Worm (Caenorhabditis elegans) whole organism, mixed stage, embryonic: ENCODE results near the gene C47E12.2.

Source experiments
- elt-3 ChIP-seq: fragments of 150-350 bp; optimal IDR thresholded peaks from 2 replicates; lab custom pipeline; 2014; ENCODE audit warnings: missing biosample characterization, missing genetic modification characterization
- flh-1 ChIP-seq: fragments of 200-800 bp; sonication (Bioruptor generic); optimal IDR thresholded peaks from 2 replicates; lab custom pipeline; 2018; ENCODE audit warnings: mild to moderate bottlenecking, missing genetic modification characterization, moderate library complexity, missing compliant biosample characterization
- ham-2 ChIP-seq: fragments of 200-800 bp; sonication (Bioruptor generic); optimal IDR thresholded peaks from 2 replicates; lab custom pipeline; 2018; ENCODE audit warnings: mild to moderate bottlenecking, missing genetic modification characterization, missing compliant biosample characterization
- lin-13 ChIP-seq: fragments of 150-350 bp; optimal IDR thresholded peaks from 2 replicates; lab custom pipeline; 2014; ENCODE audit warnings: missing biosample characterization, missing genetic modification characterization
- lsy-2 ChIP-seq: fragments of 150-350 bp; optimal IDR thresholded peaks from 2 replicates; lab custom pipeline; 2014; ENCODE audit warnings: missing biosample characterization, missing genetic modification characterization
- nhr-2 ChIP-seq: fragments of 150-350 bp; optimal IDR thresholded peaks from 2 replicates; lab custom pipeline; 2014; ENCODE audit warnings: missing biosample characterization, missing genetic modification characterization
- snpc-4 ChIP-seq: fragments of 150-350 bp; optimal IDR thresholded peaks from 2 replicates; lab custom pipeline; 2014; ENCODE audit warnings: missing biosample characterization, missing genetic modification characterization
- unc-62 ChIP-seq: fragments of 150-350 bp; optimal IDR thresholded peaks from 2 replicates; lab custom pipeline; 2014; ENCODE audit warnings: missing biosample characterization, missing genetic modification reagents, missing genetic modification characterization

DNA sequence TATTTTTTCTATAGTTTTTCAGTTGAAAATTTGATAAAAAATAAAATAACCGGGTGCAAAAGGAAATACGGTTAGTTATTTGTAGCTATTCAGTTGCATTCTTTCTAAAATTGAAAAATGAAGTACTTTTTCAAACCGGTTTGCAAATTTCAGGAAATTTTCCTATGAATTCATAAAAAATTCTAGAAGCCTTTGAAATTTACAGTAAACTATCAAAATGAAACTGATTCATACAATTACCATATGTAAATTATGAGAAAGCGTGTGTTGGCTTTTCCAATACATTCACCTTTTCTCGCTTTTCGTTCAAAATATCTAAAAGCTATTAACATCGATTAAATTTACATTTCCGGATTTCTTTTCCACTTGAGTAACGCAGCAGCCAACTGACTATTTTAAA lies 13.7 kb upstream of the C47E12.2 start, which contains the start of gene ent-7:
- no peak for TF ChIP-seq snpc-4 (tag; lab: Kevin White, UChicago)
- no peak for TF ChIP-seq ham-2 (GFP tag; lab: Kevin White, UChicago)
- no peak for TF ChIP-seq lsy-2
- TF ChIP-seq elt-3 = no peak
- no peak for TF ChIP-seq flh-1 (GFP tag; lab: Kevin White, UChicago)
- TF ChIP-seq lin-13 (tag; lab: Kevin White, UChicago) = no peak
- no peak for TF ChIP-seq nhr-2
- no peak for TF ChIP-seq unc-62 (GFP tag; lab: Kevin White, UChicago)
